Fruit fly (Drosophila melanogaster): ENCODE measurements around the gene CG3652.

CG3652 gene

dm6 chr2L:4366652-4367051, 27.0 kb downstream of the CG3652 start:
- TF ChIP-seq CG5204 (GFP tag; optimal IDR thresholded peaks at IDR 0.05) = no peak

- TF ChIP-seq CG14711 (tag; optimal IDR thresholded peaks at IDR 0.05) (no peak), Hr96 (GFP tag; optimal IDR thresholded peaks at IDR 0.05) (no peak), pad (GFP tag; optimal IDR thresholded peaks at IDR 0.05) (no peak), tj (GFP tag; optimal IDR thresholded peaks at IDR 0.05) (no peak), cic (GFP tag; optimal IDR thresholded peaks at IDR 0.05) (no peak), CG12768 (GFP tag; optimal IDR thresholded peaks at IDR 0.05) (no peak), cnc (optimal IDR thresholded peaks at IDR 0.05) (no peak), Crg-1 (GFP tag; optimal IDR thresholded peaks at IDR 0.05) (no peak), CG11617 (GFP tag; optimal IDR thresholded peaks at IDR 0.05) (no peak), CG7101 (tag; optimal IDR thresholded peaks at IDR 0.05) (no peak), Mnt (GFP tag; optimal IDR thresholded peaks at IDR 0.05) (no peak), bab1 (GFP tag; optimal IDR thresholded peaks at IDR 0.05) (no peak), kay (GFP tag; ENCODE audit: borderline replicate concordance) (no peak)
These were observed 27.8 kb downstream of the CG3652 start for dm6 chr2L:4365792-4366326.

dm6 chr2L:4364914-4365313, 28.8 kb downstream of the CG3652 start:
- TF ChIP-seq CG1620 (GFP tag; optimal IDR thresholded peaks at IDR 0.05) (no peak), pad (GFP tag; optimal IDR thresholded peaks at IDR 0.05) (no peak), cic (GFP tag; optimal IDR thresholded peaks at IDR 0.05) (no peak), CG7045 (GFP tag; optimal IDR thresholded peaks at IDR 0.05) (no peak), CG12768 (GFP tag; optimal IDR thresholded peaks at IDR 0.05) (no peak), tj (GFP tag; optimal IDR thresholded peaks at IDR 0.05) (no peak), CG7101 (tag; optimal IDR thresholded peaks at IDR 0.05) (no peak), CG5204 (GFP tag; optimal IDR thresholded peaks at IDR 0.05) (no peak), kay (GFP tag; ENCODE audit: borderline replicate concordance) (no peak), CG14711 (tag; optimal IDR thresholded peaks at IDR 0.05) (no peak), cnc (optimal IDR thresholded peaks at IDR 0.05) (no peak), Hr96 (GFP tag; optimal IDR thresholded peaks at IDR 0.05) (no peak), Mnt (GFP tag; optimal IDR thresholded peaks at IDR 0.05) (no peak), CG33017 (tag; optimal IDR thresholded peaks at IDR 0.05) (no peak)

- TF ChIP-seq Mnt (GFP tag; optimal IDR thresholded peaks at IDR 0.05) (no peak), CG7101 (tag; optimal IDR thresholded peaks at IDR 0.05) (no peak), Crg-1 (GFP tag; optimal IDR thresholded peaks at IDR 0.05) (no peak), CG14711 (tag; optimal IDR thresholded peaks at IDR 0.05) (no peak), tj (GFP tag; optimal IDR thresholded peaks at IDR 0.05) (no peak), CG5204 (GFP tag; optimal IDR thresholded peaks at IDR 0.05) (no peak), kay (GFP tag; ENCODE audit: borderline replicate concordance) (no peak), pad (GFP tag; optimal IDR thresholded peaks at IDR 0.05) (no peak), CG1620 (GFP tag; optimal IDR thresholded peaks at IDR 0.05) (no peak), CG7045 (GFP tag; optimal IDR thresholded peaks at IDR 0.05) (no peak), Clk (GFP tag; optimal IDR thresholded peaks at IDR 0.05) (no peak), toe (GFP tag; optimal IDR thresholded peaks at IDR 0.05) (no peak), cic (GFP tag; optimal IDR thresholded peaks at IDR 0.05) (no peak), cnc (optimal IDR thresholded peaks at IDR 0.05) (no peak)
These were observed 29.9 kb downstream of the CG3652 start for dm6 chr2L:4363707-4364270.

dm6 chr2L:4361438-4361975, 32.2 kb downstream of the CG3652 start, which contains the start of gene Traf4:
TSS of gene Traf4 (plus strand) at chr2L:4361925.
- TF ChIP-seq bab1 (GFP tag; optimal IDR thresholded peaks at IDR 0.05) (no peak), Clk (GFP tag; optimal IDR thresholded peaks at IDR 0.05) (no peak), Crg-1 (GFP tag; optimal IDR thresholded peaks at IDR 0.05) (no peak), Mnt (GFP tag; optimal IDR thresholded peaks at IDR 0.05) (no peak), ovo (GFP tag; optimal IDR thresholded peaks at IDR 0.05) (no peak), CG5204 (GFP tag; optimal IDR thresholded peaks at IDR 0.05) (no peak)

- no peak for TF ChIP-seq tj (GFP tag; optimal IDR thresholded peaks at IDR 0.05)
- TF ChIP-seq CG7101 (tag; optimal IDR thresholded peaks at IDR 0.05) = no peak
- TF ChIP-seq Crg-1 (GFP tag; optimal IDR thresholded peaks at IDR 0.05) = no peak
- TF ChIP-seq CG5204 (GFP tag; optimal IDR thresholded peaks at IDR 0.05) = no peak
- no peak for TF ChIP-seq CG33017 (tag; optimal IDR thresholded peaks at IDR 0.05)
- TF ChIP-seq cnc (optimal IDR thresholded peaks at IDR 0.05) = no peak
- no peak for TF ChIP-seq cic (GFP tag; optimal IDR thresholded peaks at IDR 0.05)
- TF ChIP-seq CG14711 (tag; optimal IDR thresholded peaks at IDR 0.05) = no peak
- no peak for TF ChIP-seq Clk (GFP tag; optimal IDR thresholded peaks at IDR 0.05)
- TF ChIP-seq ovo (GFP tag; optimal IDR thresholded peaks at IDR 0.05) = no peak
These were observed 32.8 kb downstream of the CG3652 start for dm6 chr2L:4360882-4361281.

dm6 chr2L:4359156-4359555, 34.5 kb downstream of the CG3652 start:
- TF ChIP-seq Crg-1 (GFP tag; optimal IDR thresholded peaks at IDR 0.05) (no peak), CG7101 (tag; optimal IDR thresholded peaks at IDR 0.05) (no peak), CG11617 (GFP tag; optimal IDR thresholded peaks at IDR 0.05) (no peak), tj (GFP tag; optimal IDR thresholded peaks at IDR 0.05) (no peak), cic (GFP tag; optimal IDR thresholded peaks at IDR 0.05) (no peak), CG7045 (GFP tag; optimal IDR thresholded peaks at IDR 0.05) (no peak), toe (GFP tag; optimal IDR thresholded peaks at IDR 0.05) (no peak), CG33017 (tag; optimal IDR thresholded peaks at IDR 0.05) (no peak), Clk (GFP tag; optimal IDR thresholded peaks at IDR 0.05) (no peak), CG5204 (GFP tag; optimal IDR thresholded peaks at IDR 0.05) (no peak), pad (GFP tag; optimal IDR thresholded peaks at IDR 0.05) (no peak), Hr96 (GFP tag; optimal IDR thresholded peaks at IDR 0.05) (no peak)
